Fruit fly (Drosophila melanogaster) whole organism: ENCODE measurements around the gene Tmem43.

Experiments used
- CG8478 ChIP-seq: fragments of >200 bp; optimal IDR thresholded peaks from 2 replicates; lab custom pipeline; 2018; ENCODE audit warnings: inconsistent platforms
- Dll ChIP-seq: fragments of >200 bp; optimal IDR thresholded peaks from 2 replicates; lab custom pipeline; 2017
- EcR ChIP-seq, 2 experiments: fragments of >200 bp; optimal IDR thresholded peaks; 2 replicates each; lab custom pipeline; 2017; ENCODE audit warnings: missing biosample characterization in 2 of 2, missing genetic modification characterization in 2 of 2, missing genetic modification reagents in 2 of 2
- pan ChIP-seq: fragments of >200 bp; optimal IDR thresholded peaks from 2 replicates; lab custom pipeline; 2017
- psq ChIP-seq: fragments of >200 bp; optimal IDR thresholded peaks from 2 replicates; lab custom pipeline; 2017
- usp ChIP-seq: fragments of >200 bp; optimal IDR thresholded peaks from 2 replicates; lab custom pipeline; 2017; ENCODE audit warnings: missing biosample characterization, missing genetic modification characterization, mixed read lengths

DNA sequence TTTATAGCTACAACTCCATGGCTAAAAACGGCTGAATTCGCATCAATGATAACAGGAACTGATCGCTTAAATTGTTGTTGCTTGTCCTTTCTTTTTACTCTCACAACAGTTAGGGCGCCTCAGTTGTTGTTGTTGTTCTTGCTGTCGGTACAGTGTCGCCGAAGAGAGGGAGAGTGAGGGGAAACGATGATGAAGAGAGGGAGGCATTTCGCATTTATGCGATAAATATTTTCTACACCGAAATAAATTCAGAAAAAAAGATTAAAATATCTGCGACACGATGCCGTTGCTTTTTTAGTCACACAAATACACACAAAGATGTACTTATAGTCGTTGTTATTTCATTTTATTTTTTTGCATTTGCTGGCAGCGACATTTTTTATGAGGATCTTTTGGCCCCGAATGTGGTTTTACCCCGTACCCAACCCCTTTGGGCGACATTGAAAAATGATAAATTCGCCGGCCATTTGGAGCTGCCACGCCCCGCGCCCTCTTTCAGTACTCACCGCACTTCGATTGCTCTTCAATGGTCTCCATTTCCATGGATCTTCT lies 3.9 kb downstream of the Tmem43 start:
- TF ChIP-seq CG8478 (no peak), pan (lab: Kevin White, UChicago) (no peak), Dll (lab: Kevin White, UChicago) (no peak), psq (lab: Kevin White, UChicago) (no peak), EcR (GFP tag; optimal IDR thresholded peaks at IDR 0.05; lab: Kevin White, UChicago) (no peak), usp (GFP tag; lab: Kevin White, UChicago) (no peak)
